Fruit fly (Drosophila melanogaster) ovary, adult (tissue): ENCODE measurements around the gene fog.
"Not testable (repeated sequence)": the region's sequence is repeated elsewhere in the genome, so short reads cannot be mapped to it uniquely, and the experiment has no call there.

Source experiments
- CG17801 ChIP-seq: fragments of 200-800 bp; optimal IDR thresholded peaks from 2 replicates; lab custom pipeline; 2019; ENCODE audit warnings: missing biosample characterization, mild to moderate bottlenecking, missing genetic modification characterization, moderate library complexity; ENCODE audit not compliant: partially characterized antibody

fog gene

DNA sequence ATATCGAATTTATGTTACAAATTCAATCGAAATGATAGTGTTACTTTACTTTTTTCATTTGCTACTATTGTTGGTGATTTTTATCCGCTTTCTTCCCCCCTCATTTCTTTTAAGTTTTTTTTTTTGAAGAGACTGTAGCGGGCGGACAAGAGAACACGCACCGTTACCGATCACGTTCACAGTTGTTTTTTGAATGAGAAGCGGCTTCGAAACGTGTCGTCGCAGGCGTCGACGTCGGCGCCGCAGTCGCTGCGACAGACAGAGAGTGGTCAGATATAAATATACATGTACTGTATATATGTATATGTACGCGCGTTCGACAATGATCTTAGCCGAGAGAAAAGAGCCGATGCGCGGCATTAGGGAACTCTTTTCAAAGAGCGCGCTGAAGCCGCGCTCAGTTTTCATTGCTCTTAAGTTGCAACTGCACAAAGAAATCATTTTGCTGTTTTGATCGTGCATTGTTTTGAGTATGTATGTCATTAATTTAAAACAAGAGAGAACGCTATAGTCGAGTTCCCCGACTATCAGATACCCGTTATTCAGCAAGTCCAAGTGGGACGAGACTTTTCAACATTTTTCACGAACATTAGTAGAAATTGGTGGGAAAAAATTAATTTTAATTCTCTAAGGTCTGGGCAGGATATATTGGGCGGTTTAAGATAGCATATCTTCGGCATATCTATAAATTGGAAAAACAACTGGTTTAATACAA is at the start of gene fog:
TSS of gene fog (minus strand) at position 201 of the 715 bp plus-strand sequence.
- peak; percentile 24 for TF ChIP-seq CG17801 (GFP tag; lab: Kevin White, UChicago)

dm6 chrX:22872512-22872911 is 17.5 kb upstream of the fog start, which contains the start of gene CG34334:
Gene CG34334, plus strand, starts transcription at chrX:22872812.
- TF ChIP-seq CG17801 (GFP tag; lab: Kevin White, UChicago) = no peak

DNA sequence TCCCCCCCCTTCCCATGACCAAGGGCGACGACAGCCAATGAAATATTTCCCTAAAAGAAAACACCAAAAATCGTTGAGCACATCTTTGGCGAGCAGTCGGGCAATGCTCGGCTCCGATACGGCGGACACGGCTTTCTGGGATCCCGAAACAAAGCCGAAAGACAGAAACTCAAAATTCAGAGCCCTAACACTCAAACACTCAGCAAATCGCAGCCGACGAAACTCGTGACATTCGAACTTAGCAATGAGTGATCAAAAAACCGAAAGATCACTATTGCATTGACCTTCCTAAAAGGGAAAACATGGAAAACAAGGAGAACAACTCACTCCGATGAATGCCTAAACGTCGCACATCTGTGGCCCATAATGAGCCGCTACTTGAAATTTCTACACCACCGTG is 4.3 kb upstream of the fog start:
- no peak for TF ChIP-seq CG17801 (GFP tag; lab: Kevin White, UChicago)

DNA sequence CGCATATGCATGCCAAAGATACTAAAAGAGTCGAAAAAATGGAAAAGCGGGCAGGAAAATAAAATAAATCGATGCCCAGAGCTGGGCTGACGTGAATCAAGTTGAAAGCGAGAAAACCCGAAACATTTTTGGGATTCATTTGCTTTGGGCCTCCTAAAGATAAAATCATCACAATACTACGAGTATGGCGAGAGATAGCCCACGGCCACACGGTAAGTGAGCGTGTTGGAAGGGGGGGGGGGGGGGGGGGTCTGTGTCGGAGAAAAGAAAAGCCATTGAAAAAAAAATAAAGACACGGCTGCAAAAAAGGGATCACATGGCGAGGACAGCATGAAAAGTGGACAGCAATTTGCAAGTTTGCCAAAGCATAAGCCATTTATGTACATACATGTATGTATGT is 3.1 kb upstream of the fog start:
- no peak for TF ChIP-seq CG17801 (GFP tag; lab: Kevin White, UChicago)

DNA sequence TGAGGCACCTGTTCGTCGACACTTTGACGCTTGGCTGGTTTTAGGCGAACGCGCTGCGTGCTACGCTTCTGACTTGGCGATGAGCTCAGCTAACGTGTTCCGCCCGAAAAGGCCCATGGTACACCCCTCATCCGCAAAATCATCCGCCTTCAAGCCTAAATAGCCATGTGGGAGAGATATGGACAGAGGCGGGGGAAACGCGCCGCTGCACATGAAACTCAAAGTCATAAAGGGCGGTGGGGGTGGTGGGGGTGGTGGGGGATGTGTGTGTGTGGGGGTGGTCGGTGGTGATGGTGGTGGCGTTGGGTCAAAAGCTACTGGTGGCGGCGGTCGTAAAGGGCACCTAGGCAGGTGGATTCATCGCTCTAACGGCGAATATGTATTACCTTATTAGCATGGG is 3.7 kb downstream of the fog start:
- no peak for TF ChIP-seq CG17801 (GFP tag; lab: Kevin White, UChicago)

- TF ChIP-seq CG17801 (GFP tag; lab: Kevin White, UChicago) = no peak
Measured at dm6 chrX:22847247-22847646, 7.7 kb downstream of the fog start.

- TF ChIP-seq CG17801 (GFP tag; lab: Kevin White, UChicago) = no peak
Measured at dm6 chrX:22846393-22846792, 8.6 kb downstream of the fog start.

DNA sequence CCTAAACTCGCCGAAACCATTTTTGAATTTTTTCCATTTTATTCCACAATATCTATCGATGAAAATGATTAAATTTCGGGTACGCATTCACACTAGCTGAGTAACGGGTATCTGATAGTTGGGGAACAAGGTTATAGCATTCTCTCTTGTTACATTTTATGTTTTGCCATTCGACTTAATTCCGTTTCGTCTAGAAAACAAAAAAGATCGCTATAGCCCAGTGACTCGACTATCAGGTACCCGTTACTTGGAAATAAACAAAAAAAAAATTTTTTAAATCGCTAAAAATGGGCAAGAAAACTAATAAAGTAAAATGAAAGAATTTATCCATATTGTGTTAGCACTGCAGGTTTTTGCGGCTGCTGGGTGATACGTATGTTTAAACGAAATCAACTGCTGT is 16.6 kb downstream of the fog start:
- no peak for TF ChIP-seq CG17801 (GFP tag; lab: Kevin White, UChicago)

DNA sequence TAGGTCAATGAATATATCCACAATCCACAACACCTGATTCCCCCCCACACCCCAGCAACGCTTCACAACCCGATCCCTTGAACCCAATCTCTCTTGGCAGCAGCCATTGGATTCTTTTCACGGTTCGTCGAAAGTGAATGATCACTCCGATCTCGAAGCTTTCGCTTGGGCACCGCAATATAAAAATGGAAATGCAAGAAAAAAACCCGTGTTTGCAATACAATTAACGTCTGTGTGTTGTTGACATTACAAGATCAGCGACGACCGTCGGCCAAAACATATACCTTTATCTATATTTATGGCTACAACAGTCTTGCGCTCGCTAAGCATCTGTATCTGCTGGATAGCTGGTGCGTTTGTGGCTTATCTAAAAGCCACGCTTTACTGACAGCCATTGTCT is 17.7 kb downstream of the fog start:
- TF ChIP-seq CG17801 (GFP tag; lab: Kevin White, UChicago) = no peak

DNA sequence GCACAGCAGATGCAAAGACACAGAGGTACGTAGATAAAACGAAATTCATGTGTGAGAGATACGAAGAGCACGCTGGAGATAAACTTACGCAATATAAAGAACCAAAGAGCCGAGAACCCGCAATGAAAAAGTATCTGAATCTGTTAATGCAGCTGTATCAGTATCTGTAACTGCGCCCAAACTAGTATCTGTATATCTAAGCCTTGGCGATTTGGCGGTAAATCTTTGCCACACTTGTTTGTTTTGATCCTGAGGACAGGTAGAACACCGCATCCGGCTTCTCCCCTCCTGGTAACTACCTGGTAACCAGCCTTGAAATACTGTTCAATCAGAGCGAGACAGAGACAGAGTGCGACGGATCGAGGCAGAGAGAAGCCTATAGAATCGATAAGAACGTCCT is 18.6 kb downstream of the fog start:
- no peak for TF ChIP-seq CG17801 (GFP tag; lab: Kevin White, UChicago)

dm6 chrX:22833534-22833933 is 21.5 kb downstream of the fog start:
- no peak for TF ChIP-seq CG17801 (GFP tag; lab: Kevin White, UChicago)

- TF ChIP-seq CG17801 (GFP tag; lab: Kevin White, UChicago) = no peak
Measured at dm6 chrX:22832099-22832498, 22.9 kb downstream of the fog start, which contains the start of gene CG42346. Gene CG42346, plus strand, starts transcription at chrX:22832399.

- no peak for TF ChIP-seq CG17801 (GFP tag; lab: Kevin White, UChicago)
Measured at dm6 chrX:22830509-22830908, 24.5 kb downstream of the fog start.

- TF ChIP-seq CG17801 (GFP tag; lab: Kevin White, UChicago) = no peak
Measured at dm6 chrX:22824669-22825068, 30.3 kb downstream of the fog start.

DNA sequence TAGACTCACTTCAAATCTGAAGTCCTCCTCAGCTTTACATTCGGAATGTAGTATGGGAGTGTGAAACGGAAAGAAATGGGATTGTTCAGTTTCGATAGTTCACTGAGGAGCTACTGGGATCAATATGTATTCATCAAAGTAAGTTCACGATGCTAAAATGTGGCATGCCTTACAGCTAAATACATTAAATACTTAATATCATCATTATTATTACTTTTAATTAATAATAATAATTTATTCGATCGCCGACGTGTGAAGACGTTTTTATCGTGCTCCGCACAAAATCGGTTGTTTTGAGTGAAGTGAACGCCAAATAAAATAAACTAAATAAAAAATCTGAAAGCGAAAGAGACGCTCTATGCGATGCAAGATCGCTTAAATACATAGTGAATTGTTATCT is 43.2 kb downstream of the fog start, which contains the start of gene CG12446:
TSS of gene CG12446 (minus strand) at position 101 of the 400 bp plus-strand sequence.
- not testable (repeated sequence) for TF ChIP-seq CG17801 (GFP tag; lab: Kevin White, UChicago)

- no peak for TF ChIP-seq CG17801 (GFP tag; lab: Kevin White, UChicago)
Measured at dm6 chrX:22796073-22796472, 58.9 kb downstream of the fog start.
